Worm (Caenorhabditis elegans): ENCODE measurements around the gene mig-15.

Gene mig-15

DNA sequence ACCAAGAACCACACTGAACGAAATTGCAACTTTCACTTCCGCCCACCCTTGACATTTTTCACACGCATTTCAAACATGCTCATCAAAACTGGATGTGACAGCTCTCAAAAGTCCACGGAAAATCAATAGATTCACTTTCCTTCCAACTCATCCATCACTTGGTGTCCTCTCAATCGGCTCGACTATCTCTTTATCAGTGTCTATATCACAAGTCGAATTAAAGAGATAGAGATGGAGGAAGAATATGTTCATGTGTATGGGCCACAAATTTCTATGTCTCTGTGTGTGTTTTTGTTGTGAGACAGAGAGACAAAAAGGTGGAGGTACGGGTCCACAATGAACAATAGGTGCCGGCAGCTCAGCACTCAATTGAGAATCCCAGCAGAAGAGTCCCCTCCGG is 17.9 kb downstream of the mig-15 start:
- no peak for TF ChIP-seq R02D3.7 (tag; optimal IDR thresholded peaks at IDR 0.05)

DNA sequence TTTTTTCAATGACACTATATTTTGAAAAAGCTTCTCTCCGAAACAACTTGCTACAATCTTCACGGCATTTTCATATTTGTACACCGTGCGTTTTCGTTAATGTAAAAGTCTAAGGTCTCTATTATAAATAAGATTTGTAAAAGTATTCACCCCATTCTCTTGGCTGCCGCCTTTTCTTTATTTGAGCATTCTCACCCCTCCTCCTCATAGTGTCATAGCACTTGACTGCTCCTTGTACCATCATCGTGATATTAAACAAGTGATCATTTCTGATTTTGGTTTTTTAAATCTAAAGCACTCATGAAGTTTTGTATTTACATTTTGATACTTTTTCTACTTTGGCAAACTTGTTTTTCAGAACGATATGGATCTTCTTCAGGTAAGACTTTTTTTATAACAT is 21.6 kb downstream of the mig-15 start, which contains the start of gene ZC504.1:
TSS of gene ZC504.1 (plus strand) at position 301 of the 400 bp plus-strand sequence.
- TF ChIP-seq nhr-43 (tag; optimal IDR thresholded peaks at IDR 0.05; ENCODE audit: poor library complexity, severe bottlenecking) (no peak), zag-1 (tag; optimal IDR thresholded peaks at IDR 0.05) (no peak), nhr-67 (tag; optimal IDR thresholded peaks at IDR 0.05) (no peak), unc-62 (GFP tag; optimal IDR thresholded peaks at IDR 0.05) (no peak), nhr-12 (tag; optimal IDR thresholded peaks at IDR 0.05) (no peak), lsy-12 (tag; optimal IDR thresholded peaks at IDR 0.05) (no peak), hmg-11 (tag; optimal IDR thresholded peaks at IDR 0.05) (no peak), mdl-1 (tag; optimal IDR thresholded peaks at IDR 0.05) (no peak), egl-5 (tag; optimal IDR thresholded peaks at IDR 0.05) (no peak), elt-2 (tag; optimal IDR thresholded peaks at IDR 0.05) (no peak), pqm-1 (tag; optimal IDR thresholded peaks at IDR 0.05) (no peak), nhr-23 (tag; optimal IDR thresholded peaks at IDR 0.05) (no peak), nhr-25 (tag; optimal IDR thresholded peaks at IDR 0.05) (no peak), ceh-82 (tag; optimal IDR thresholded peaks at IDR 0.05) (no peak), unc-39 (tag; optimal IDR thresholded peaks at IDR 0.05) (no peak), elt-3 (tag; optimal IDR thresholded peaks at IDR 0.05) (no peak), R02D3.7 (tag; optimal IDR thresholded peaks at IDR 0.05) (no peak)

DNA sequence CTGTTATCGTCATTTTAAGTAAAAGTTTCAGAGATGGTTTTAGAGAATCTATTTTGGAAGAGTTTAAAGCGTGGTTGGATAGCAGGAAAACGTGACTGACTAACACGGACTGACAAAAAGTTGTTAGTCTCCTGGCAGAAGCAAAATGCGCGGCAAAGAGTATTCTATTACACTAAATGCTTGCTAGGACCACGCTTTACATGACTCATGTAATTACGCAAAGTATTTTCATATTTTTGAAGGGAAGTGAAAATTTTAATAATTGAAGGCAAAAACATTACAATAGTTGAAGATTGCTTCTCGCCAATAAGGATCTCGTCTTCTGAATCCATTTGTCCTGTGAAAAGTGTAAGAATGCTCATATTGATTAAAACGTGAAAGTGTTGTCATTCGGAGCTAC is 22.3 kb downstream of the mig-15 start, which contains the start of gene gur-3:
TSS of gene gur-3 (minus strand) at position 101 of the 400 bp plus-strand sequence.
- no peak for TF ChIP-seq aly-2 (tag; optimal IDR thresholded peaks at IDR 0.05)
- no peak for TF ChIP-seq nhr-11 (tag; optimal IDR thresholded peaks at IDR 0.05)
- no peak for TF ChIP-seq unc-39 (tag; optimal IDR thresholded peaks at IDR 0.05)
- no peak for TF ChIP-seq egl-27 (tag; optimal IDR thresholded peaks at IDR 0.05)
- TF ChIP-seq tbx-2 (tag; optimal IDR thresholded peaks at IDR 0.05) = no peak
- no peak for TF ChIP-seq jun-1 (tag; optimal IDR thresholded peaks at IDR 0.05)
- no peak for TF ChIP-seq mdl-1 (tag; optimal IDR thresholded peaks at IDR 0.05)
- no peak for TF ChIP-seq lin-15B (tag; optimal IDR thresholded peaks at IDR 0.05)
- no peak for TF ChIP-seq fkh-10 (GFP tag; optimal IDR thresholded peaks at IDR 0.05)
- no peak for TF ChIP-seq nhr-76 (tag; optimal IDR thresholded peaks at IDR 0.05)
- no peak for TF ChIP-seq ceh-82 (tag; optimal IDR thresholded peaks at IDR 0.05)
- TF ChIP-seq nhr-43 (tag; optimal IDR thresholded peaks at IDR 0.05; ENCODE audit: poor library complexity, severe bottlenecking) = no peak

DNA sequence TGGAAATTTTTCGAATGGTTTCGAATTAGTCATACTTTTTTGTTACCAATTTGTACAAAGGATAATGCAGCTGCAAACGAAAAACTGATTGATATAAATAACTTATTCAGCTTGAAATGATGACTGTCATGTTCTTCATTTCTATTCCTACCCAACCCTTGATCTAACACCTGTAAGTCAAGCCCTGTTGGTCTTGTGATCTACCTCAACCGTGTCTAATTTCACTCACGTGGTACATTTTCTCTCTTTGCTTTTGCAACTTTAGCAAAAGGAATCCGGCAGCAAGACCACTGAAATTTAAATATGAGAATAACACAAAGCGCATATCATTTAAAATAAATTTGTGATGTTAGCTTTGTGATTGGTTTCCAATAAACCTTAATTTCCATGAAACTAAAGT is 24.4 kb downstream of the mig-15 start:
- no peak for TF ChIP-seq egl-27 (tag; optimal IDR thresholded peaks at IDR 0.05)
- no peak for TF ChIP-seq nhr-25 (tag; optimal IDR thresholded peaks at IDR 0.05)
- no peak for TF ChIP-seq lin-15B (tag; optimal IDR thresholded peaks at IDR 0.05)
- TF ChIP-seq aly-2 (tag; optimal IDR thresholded peaks at IDR 0.05) = no peak
- TF ChIP-seq ztf-4 (tag; optimal IDR thresholded peaks at IDR 0.05) = no peak
- no peak for TF ChIP-seq eor-1 (tag; optimal IDR thresholded peaks at IDR 0.05)
- TF ChIP-seq skn-1 (tag; optimal IDR thresholded peaks at IDR 0.05) = no peak
- no peak for TF ChIP-seq ama-1 (optimal IDR thresholded peaks at IDR 0.05)
- TF ChIP-seq ceh-9 (tag; optimal IDR thresholded peaks at IDR 0.05) = no peak
- no peak for TF ChIP-seq unc-62 (GFP tag; optimal IDR thresholded peaks at IDR 0.05)
- TF ChIP-seq pha-4 (tag; optimal IDR thresholded peaks at IDR 0.05) = no peak
- no peak for TF ChIP-seq ceh-28 (tag; optimal IDR thresholded peaks at IDR 0.05)
- no peak for TF ChIP-seq jun-1 (tag; optimal IDR thresholded peaks at IDR 0.05)
- TF ChIP-seq mdl-1 (tag; optimal IDR thresholded peaks at IDR 0.05) = no peak
- no peak for TF ChIP-seq elt-1 (tag; optimal IDR thresholded peaks at IDR 0.05)
- TF ChIP-seq nhr-77 (tag; optimal IDR thresholded peaks at IDR 0.05) = no peak
- TF ChIP-seq ceh-82 (tag; optimal IDR thresholded peaks at IDR 0.05) = no peak
- TF ChIP-seq nhr-23 (tag; optimal IDR thresholded peaks at IDR 0.05) = no peak
- no peak for TF ChIP-seq daf-12 (tag; optimal IDR thresholded peaks at IDR 0.05)

DNA sequence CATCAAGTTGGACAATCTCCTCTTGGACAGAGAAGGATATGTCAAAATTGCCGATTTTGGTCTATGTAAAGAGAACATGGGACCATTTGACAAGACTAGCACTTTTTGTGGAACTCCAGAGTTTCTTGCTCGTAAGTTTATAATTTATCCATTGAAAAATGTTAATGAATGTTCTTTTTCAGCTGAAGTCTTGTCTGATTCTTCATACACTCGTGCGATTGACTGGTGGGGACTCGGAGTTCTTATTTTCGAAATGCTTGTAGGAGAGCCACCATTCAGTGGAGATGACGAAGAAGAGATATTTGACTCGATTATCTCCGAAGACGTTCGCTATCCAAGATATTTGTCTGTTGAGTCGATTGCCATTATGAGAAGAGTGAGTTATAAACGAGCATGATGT is 27.3 kb downstream of the mig-15 start:
- TF ChIP-seq pqm-1 (tag; optimal IDR thresholded peaks at IDR 0.05) (no peak), aly-2 (tag; optimal IDR thresholded peaks at IDR 0.05) (no peak), unc-62 (GFP tag; optimal IDR thresholded peaks at IDR 0.05) (no peak)
